Fruit fly (Drosophila melanogaster) whole organism, wandering third instar larva: ENCODE data around the gene Caper.

Experiments
- Abd-B ChIP-seq: fragments of >200 bp; optimal IDR thresholded peaks from 2 replicates; lab custom pipeline; 2017; ENCODE audit warnings: missing biosample characterization, missing genetic modification characterization
- CG32264 ChIP-seq: fragments of 200-800 bp; sonication (Bioruptor generic); optimal IDR thresholded peaks from 2 replicates; lab custom pipeline; 2016; ENCODE audit warnings: missing biosample characterization, missing genetic modification characterization
- CG9705 ChIP-seq: fragments of 200-800 bp; sonication (Bioruptor generic); optimal IDR thresholded peaks from 2 replicates; lab custom pipeline; 2018; ENCODE audit warnings: missing biosample characterization, mild to moderate bottlenecking, missing genetic modification characterization
- CrebA ChIP-seq: fragments of 200-800 bp; sonication (Bioruptor generic); optimal IDR thresholded peaks from 2 replicates; lab custom pipeline; 2016; ENCODE audit warnings: missing biosample characterization, mild to moderate bottlenecking, missing genetic modification characterization, borderline replicate concordance
- Dfd ChIP-seq: fragments of >200 bp; optimal IDR thresholded peaks from 2 replicates; lab custom pipeline; 2017; ENCODE audit warnings: missing biosample characterization, missing genetic modification characterization
- Dif ChIP-seq: fragments of 200-275, 200-300 bp; sonication (Bioruptor generic); optimal IDR thresholded peaks from 2 replicates; lab custom pipeline; 2018; ENCODE audit warnings: missing biosample characterization, missing genetic modification characterization; ENCODE audit not compliant: partially characterized antibody
- GATAd ChIP-seq: sonication (Bioruptor generic); optimal IDR thresholded peaks from 2 replicates; lab custom pipeline; 2016; ENCODE audit warnings: missing biosample characterization, missing genetic modification characterization
- HLH106 ChIP-seq: fragments of 200-800 bp; optimal IDR thresholded peaks from 3 replicates; lab custom pipeline; 2019; ENCODE audit warnings: missing biosample characterization, mild to moderate bottlenecking, missing genetic modification characterization, moderate library complexity
- Hnf4 ChIP-seq: fragments of 200-800 bp; sonication (Bioruptor generic); optimal IDR thresholded peaks from 2 replicates; lab custom pipeline; 2016; ENCODE audit warnings: missing biosample characterization, mild to moderate bottlenecking, missing genetic modification characterization
- Hr78 ChIP-seq: fragments of >200 bp; optimal IDR thresholded peaks from 2 replicates; lab custom pipeline; 2017; ENCODE audit warnings: missing biosample characterization, missing genetic modification characterization
- Hr83 ChIP-seq: fragments of 200-300 bp; sonication (Bioruptor generic); optimal IDR thresholded peaks from 2 replicates; lab custom pipeline; 2016; ENCODE audit warnings: missing biosample characterization, mild to moderate bottlenecking, missing genetic modification characterization, moderate library complexity; ENCODE audit not compliant: poor library complexity, severe bottlenecking
- Jra ChIP-seq: sonication (Bioruptor generic); optimal IDR thresholded peaks from 2 replicates; lab custom pipeline; 2016; ENCODE audit warnings: missing biosample characterization, missing genetic modification characterization
- Mio ChIP-seq: sonication (Bioruptor generic); optimal IDR thresholded peaks from 2 replicates; lab custom pipeline; 2016; ENCODE audit warnings: missing biosample characterization, missing genetic modification characterization
- Myc ChIP-seq: fragments of >200 bp; optimal IDR thresholded peaks from 2 replicates; lab custom pipeline; 2017
- N ChIP-seq: fragments of >200 bp; optimal IDR thresholded peaks from 2 replicates; lab custom pipeline; 2018; ENCODE audit warnings: missing biosample characterization, missing external identifiers, missing genetic modification characterization
- OdsH ChIP-seq: fragments of 200-800 bp; sonication (Bioruptor generic); optimal IDR thresholded peaks from 2 replicates; lab custom pipeline; 2016; ENCODE audit warnings: missing biosample characterization, mild to moderate bottlenecking, missing genetic modification characterization
- Rel ChIP-seq, 2 experiments: fragments of 200-800 bp; sonication (Bioruptor generic) in 1 of 2; optimal IDR thresholded peaks; 2 replicates in 1 of 2; 3 replicates in 1 of 2; lab custom pipeline; 2016 to 2019; ENCODE audit warnings: mild to moderate bottlenecking in 2 of 2, missing biosample characterization in 2 of 2, missing genetic modification characterization in 2 of 2, moderate library complexity in 1 of 2
- Sp1 ChIP-seq: fragments of 200-800 bp; sonication (Bioruptor generic); optimal IDR thresholded peaks from 3 replicates; lab custom pipeline; 2019; ENCODE audit warnings: missing biosample characterization, mild to moderate bottlenecking, missing genetic modification characterization, moderate library complexity
- Vsx2 ChIP-seq: fragments of 200-300, 225-300 bp; sonication (Bioruptor generic); optimal IDR thresholded peaks from 2 replicates; lab custom pipeline; 2018; ENCODE audit warnings: missing biosample characterization, missing genetic modification characterization; ENCODE audit not compliant: partially characterized antibody
- br ChIP-seq: fragments of 200-800 bp; sonication (Bioruptor generic); optimal IDR thresholded peaks from 2 replicates; lab custom pipeline; 2016; ENCODE audit warnings: missing biosample characterization, missing genetic modification characterization
- brk ChIP-seq: fragments of 200-800 bp; sonication (Bioruptor generic); optimal IDR thresholded peaks from 2 replicates; lab custom pipeline; 2016; ENCODE audit warnings: missing biosample characterization, mild to moderate bottlenecking, missing genetic modification characterization
- dl ChIP-seq, 2 experiments: fragments of 175-275, 200-275 bp in 1 of 2; fragments of 200-275 bp in 1 of 2; sonication (Bioruptor generic); optimal IDR thresholded peaks; lab custom pipeline; 2018; ENCODE audit warnings: mild to moderate bottlenecking in 2 of 2, missing biosample characterization in 2 of 2, missing genetic modification characterization in 2 of 2, moderate library complexity in 2 of 2; ENCODE audit not compliant: partially characterized antibody in 2 of 2, insufficient read depth in 1 of 2
- dmrt93B ChIP-seq: fragments of 200-800 bp; sonication (Bioruptor generic); optimal IDR thresholded peaks from 2 replicates; lab custom pipeline; 2018; ENCODE audit warnings: missing biosample characterization, mild to moderate bottlenecking, missing genetic modification characterization
- dsf ChIP-seq: sonication (Bioruptor generic); optimal IDR thresholded peaks from 2 replicates; lab custom pipeline; 2016; ENCODE audit warnings: missing biosample characterization, missing genetic modification characterization, borderline replicate concordance
- ey ChIP-seq: fragments of 200-800 bp; sonication (Bioruptor generic); optimal IDR thresholded peaks from 2 replicates; lab custom pipeline; 2016; ENCODE audit warnings: missing biosample characterization, missing genetic modification characterization
- foxo ChIP-seq, 2 experiments: fragments of 200-800 bp; sonication (Bioruptor generic); optimal IDR thresholded peaks; 2 replicates in 1 of 2; 3 replicates in 1 of 2; lab custom pipeline; 2016 to 2017; ENCODE audit warnings: missing biosample characterization in 2 of 2, missing genetic modification characterization in 2 of 2
- fru ChIP-seq: fragments of 200-800 bp; sonication (Bioruptor generic); optimal IDR thresholded peaks from 3 replicates; lab custom pipeline; 2016; ENCODE audit warnings: missing biosample characterization, mild to moderate bottlenecking, missing genetic modification characterization
- h ChIP-seq: fragments of 200-800 bp; sonication (Bioruptor generic); optimal IDR thresholded peaks from 3 replicates; lab custom pipeline; 2016; ENCODE audit warnings: missing biosample characterization, mild to moderate bottlenecking, missing genetic modification characterization
- jim ChIP-seq: fragments of 175-275, 200-325 bp; sonication (Bioruptor generic); optimal IDR thresholded peaks from 2 replicates; lab custom pipeline; 2016; ENCODE audit warnings: missing biosample characterization, mild to moderate bottlenecking, missing genetic modification characterization
- lola ChIP-seq: fragments of >200 bp; optimal IDR thresholded peaks from 2 replicates; lab custom pipeline; 2017; ENCODE audit warnings: missing biosample characterization, missing genetic modification characterization
- pan ChIP-seq: fragments of >200 bp; optimal IDR thresholded peaks from 2 replicates; lab custom pipeline; 2017
- psq ChIP-seq: fragments of 200-800 bp; sonication (Bioruptor generic); optimal IDR thresholded peaks from 3 replicates; lab custom pipeline; 2017; ENCODE audit warnings: missing biosample characterization, mild to moderate bottlenecking, missing genetic modification characterization, moderate library complexity
- rgr ChIP-seq: fragments of 200-800 bp; sonication (Bioruptor generic); optimal IDR thresholded peaks from 3 replicates; lab custom pipeline; 2016; ENCODE audit warnings: missing biosample characterization, mild to moderate bottlenecking, missing genetic modification characterization
- sage ChIP-seq: fragments of 200-800 bp; sonication (Bioruptor generic); optimal IDR thresholded peaks from 2 replicates; lab custom pipeline; 2016; ENCODE audit warnings: missing biosample characterization, mild to moderate bottlenecking, missing genetic modification characterization
- sv ChIP-seq: fragments of 200-800 bp; sonication (Bioruptor generic); optimal IDR thresholded peaks from 3 replicates; lab custom pipeline; 2016; ENCODE audit warnings: missing biosample characterization, missing genetic modification characterization
- tai ChIP-seq: sonication (Bioruptor generic); optimal IDR thresholded peaks from 2 replicates; lab custom pipeline; 2016; ENCODE audit warnings: missing biosample characterization, missing genetic modification characterization
- usp ChIP-seq: fragments of >200 bp; optimal IDR thresholded peaks from 2 replicates; lab custom pipeline; 2017; ENCODE audit warnings: missing biosample characterization, missing genetic modification characterization
- woc ChIP-seq: sonication (Bioruptor generic); optimal IDR thresholded peaks from 2 replicates; lab custom pipeline; 2016; ENCODE audit warnings: missing biosample characterization, mild to moderate bottlenecking, missing genetic modification characterization

The Caper gene

DNA sequence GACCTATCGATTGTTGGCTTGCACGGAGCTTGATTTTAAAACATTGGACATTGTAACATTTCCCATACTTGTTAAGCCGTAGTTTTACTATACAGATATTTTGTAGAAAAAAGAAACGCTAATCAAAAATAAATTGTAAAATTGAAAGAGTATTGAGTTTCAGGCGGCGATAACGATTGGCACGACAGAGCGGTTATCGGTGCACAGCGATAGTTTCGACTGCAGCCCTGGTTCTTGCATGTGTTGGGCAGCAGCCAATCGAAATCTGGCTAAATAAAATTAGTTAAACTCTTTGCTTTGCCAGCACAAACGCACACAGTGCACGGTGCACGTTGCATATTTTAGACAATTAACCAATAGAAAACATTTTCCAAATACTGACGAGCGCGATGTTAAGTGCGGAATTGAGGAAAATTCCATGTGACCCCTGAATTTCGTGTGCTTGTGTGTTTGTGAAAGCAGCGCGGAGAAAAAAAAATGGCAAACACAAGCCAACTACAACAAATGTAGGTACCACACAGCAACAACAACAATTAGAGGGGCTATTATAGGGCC is 5.3 kb downstream of the Caper start, which contains the start of gene milt:
Gene milt, plus strand, starts transcription at position 51 of the 555 bp plus-strand sequence.
- TF ChIP-seq sv (GFP tag; lab: Kevin White, UChicago), result no peak
- TF ChIP-seq OdsH (GFP tag; lab: Kevin White, UChicago), result no peak
- peak in 1 of 2 experiments; percentile 7 for TF ChIP-seq foxo (GFP tag; optimal IDR thresholded peaks at IDR 0.05; lab: Kevin White, UChicago)
- peak; percentile 22 for TF ChIP-seq rgr
- TF ChIP-seq GATAd (GFP tag; lab: Kevin White, UChicago), result no peak
- no peak for TF ChIP-seq HLH106
- peak; percentile 30 for TF ChIP-seq tai
- TF ChIP-seq lola (GFP tag; lab: Kevin White, UChicago), result no peak
- peak; percentile 16 for TF ChIP-seq h (GFP tag; lab: Kevin White, UChicago)
- TF ChIP-seq Rel (GFP tag; optimal IDR thresholded peaks at IDR 0.05; lab: Kevin White, UChicago), result no peak
- TF ChIP-seq Rel (tag; optimal IDR thresholded peaks at IDR 0.05; lab: Kevin White, UChicago), result peak; percentile 30
- TF ChIP-seq Myc (lab: Kevin White, UChicago), result peak; percentile 42
- TF ChIP-seq ey (GFP tag; lab: Kevin White, UChicago), result no peak
- TF ChIP-seq Hr83, result no peak
- TF ChIP-seq usp (GFP tag; lab: Kevin White, UChicago), result no peak
- TF ChIP-seq Vsx2 (GFP tag; lab: Kevin White, UChicago), result no peak
- TF ChIP-seq dsf, result no peak
- no peak for TF ChIP-seq brk
- TF ChIP-seq Abd-B (GFP tag; lab: Kevin White, UChicago), result no peak
- TF ChIP-seq CG9705 (GFP tag; lab: Kevin White, UChicago), result no peak
- no peak for TF ChIP-seq br (GFP tag; lab: Kevin White, UChicago)
- TF ChIP-seq Mio, result no peak
- TF ChIP-seq pan (lab: Kevin White, UChicago), result no peak
- no peak for TF ChIP-seq dl (GFP tag; optimal IDR thresholded peaks at IDR 0.05; lab: Kevin White, UChicago; ENCODE audit: insufficient read depth in 1 of 2, partially characterized antibody in 2 of 2)
- TF ChIP-seq Sp1 (GFP tag; lab: Kevin White, UChicago), result no peak
- no peak for TF ChIP-seq dmrt93B (GFP tag; lab: Kevin White, UChicago)
- no peak for TF ChIP-seq fru (GFP tag; lab: Kevin White, UChicago)
- TF ChIP-seq Dfd (GFP tag; lab: Kevin White, UChicago), result no peak
- TF ChIP-seq woc (GFP tag; lab: Kevin White, UChicago), result no peak
- no peak for TF ChIP-seq Jra
- no peak for TF ChIP-seq Dif (GFP tag; lab: Kevin White, UChicago)
- no peak for TF ChIP-seq psq (GFP tag; lab: Kevin White, UChicago)
- no peak for TF ChIP-seq jim (GFP tag; lab: Kevin White, UChicago)
- peak; percentile 29 for TF ChIP-seq N
- TF ChIP-seq sage (GFP tag; lab: Kevin White, UChicago), result no peak
- no peak for TF ChIP-seq CrebA (GFP tag; lab: Kevin White, UChicago)
- no peak for TF ChIP-seq Hnf4 (GFP tag; lab: Kevin White, UChicago)
- TF ChIP-seq Hr78 (GFP tag; lab: Kevin White, UChicago), result no peak
- no peak for TF ChIP-seq CG32264

DNA sequence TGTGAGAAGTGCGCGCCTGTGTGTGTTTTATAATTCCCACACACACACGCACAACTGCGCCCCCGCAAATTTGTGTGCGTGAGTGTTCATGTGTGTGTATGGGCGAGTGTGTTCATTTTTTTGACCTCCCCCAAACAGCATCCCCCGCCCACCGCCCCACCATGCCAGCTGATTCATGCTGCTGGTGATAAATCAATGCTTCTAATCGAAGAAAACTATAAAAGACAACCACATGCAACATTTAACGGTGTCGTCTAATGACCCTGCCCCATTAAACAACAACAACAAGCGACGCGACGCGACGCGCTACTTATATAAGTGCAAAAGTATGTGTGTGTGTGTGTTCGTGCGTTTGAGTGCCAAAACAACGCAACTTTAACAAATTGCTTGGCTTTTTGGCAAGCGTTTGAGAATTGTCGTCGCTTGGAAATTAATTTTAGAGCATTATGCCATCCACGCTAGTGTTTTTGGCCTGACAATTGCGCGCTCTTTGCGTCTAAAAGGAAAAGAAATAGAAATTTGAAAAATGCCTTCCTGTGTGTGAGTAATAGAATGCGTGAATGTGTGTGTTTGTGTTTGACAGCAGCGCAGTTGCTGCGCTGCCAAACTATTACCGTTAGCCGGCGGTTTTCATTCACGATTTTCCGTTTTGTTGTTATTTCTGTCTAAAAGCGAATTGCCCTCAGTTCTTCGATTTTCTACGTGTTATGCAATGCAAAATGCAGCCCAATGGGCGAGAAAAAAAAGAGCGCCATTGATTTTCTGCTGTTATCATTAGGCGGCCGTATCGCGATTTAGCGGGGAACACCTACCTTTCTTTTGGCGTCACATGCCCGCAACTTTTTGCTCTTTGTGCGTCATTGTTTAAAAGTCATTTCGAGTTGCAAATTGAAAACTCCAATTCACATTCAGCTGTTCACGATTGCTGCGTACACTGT is 6.2 kb downstream of the Caper start:
- TF ChIP-seq Rel (GFP tag; optimal IDR thresholded peaks at IDR 0.05; lab: Kevin White, UChicago) (no peak), Rel (tag; optimal IDR thresholded peaks at IDR 0.05; lab: Kevin White, UChicago) (peak; percentile 98), Vsx2 (GFP tag; lab: Kevin White, UChicago) (no peak), Hr78 (GFP tag; lab: Kevin White, UChicago) (no peak), tai (no peak), GATAd (GFP tag; lab: Kevin White, UChicago) (no peak), foxo (GFP tag; optimal IDR thresholded peaks at IDR 0.05; lab: Kevin White, UChicago) (no peak)
- TF ChIP-seq, all 38 proteins: peak for 1
